Worm (Caenorhabditis elegans): ENCODE results near the gene R01E6.5.

The R01E6.5 gene

DNA sequence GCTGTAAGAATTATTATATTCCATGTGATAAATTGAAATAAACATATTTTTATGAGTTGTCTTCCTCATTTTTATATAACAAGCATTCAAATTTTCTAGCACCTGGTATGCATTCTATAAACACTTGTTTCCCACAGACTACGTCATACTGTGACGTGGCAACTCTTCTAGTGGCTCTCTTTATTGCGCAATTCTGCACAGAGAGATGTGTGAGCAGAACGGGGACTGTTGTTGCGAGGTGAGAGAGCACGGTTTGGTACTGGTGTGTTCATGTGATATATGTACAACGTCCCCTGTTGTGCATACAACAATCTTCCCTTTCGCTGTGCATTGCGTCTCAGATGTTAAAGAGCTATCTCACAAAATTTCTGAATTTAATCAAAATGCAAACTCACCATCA lies 11.8 kb upstream of the R01E6.5 start:
- TF ChIP-seq nhr-2 (tag; optimal IDR thresholded peaks at IDR 0.05) (peak; percentile 59), zip-8 (tag; optimal IDR thresholded peaks at IDR 0.05) (peak; percentile 92), nhr-12 (tag; optimal IDR thresholded peaks at IDR 0.05) (no peak)

ce11 chrX:13526219-13527218 lies 10.3 kb upstream of the R01E6.5 start:
- TF ChIP-seq mls-2 (tag; optimal IDR thresholded peaks at IDR 0.05) (no peak), ceh-83 (GFP tag; optimal IDR thresholded peaks at IDR 0.05) (no peak), unc-62 (GFP tag; optimal IDR thresholded peaks at IDR 0.05) (peak; percentile 24), ham-2 (GFP tag; optimal IDR thresholded peaks at IDR 0.05) (peak; percentile 80), elt-1 (tag; optimal IDR thresholded peaks at IDR 0.05; ENCODE audit: borderline replicate concordance, insufficient read depth) (peak; percentile 88), blmp-1 (tag; optimal IDR thresholded peaks at IDR 0.05) (no peak)

- no peak for TF ChIP-seq elt-3 (tag; optimal IDR thresholded peaks at IDR 0.05)
- TF ChIP-seq mls-2 (tag; optimal IDR thresholded peaks at IDR 0.05): peak; percentile 4
- TF ChIP-seq lsy-2 (tag; optimal IDR thresholded peaks at IDR 0.05): peak; percentile 44
- TF ChIP-seq unc-39 (tag; optimal IDR thresholded peaks at IDR 0.05): no peak
- no peak for TF ChIP-seq nhr-28 (tag; optimal IDR thresholded peaks at IDR 0.05)
- peak; percentile 11 for TF ChIP-seq nhr-2 (tag; optimal IDR thresholded peaks at IDR 0.05)
- TF ChIP-seq hlh-1 (tag; optimal IDR thresholded peaks at IDR 0.05): peak; percentile 70
- TF ChIP-seq M03D4.4 (tag; optimal IDR thresholded peaks at IDR 0.05): peak; percentile 66
- TF ChIP-seq nhr-76 (tag; optimal IDR thresholded peaks at IDR 0.05): no peak
- peak; percentile 42 for TF ChIP-seq ztf-11 (tag; optimal IDR thresholded peaks at IDR 0.05)
- TF ChIP-seq mep-1 (tag; optimal IDR thresholded peaks at IDR 0.05): peak; percentile 37
- TF ChIP-seq ceh-83 (GFP tag; optimal IDR thresholded peaks at IDR 0.05): no peak
- peak; percentile 31 for TF ChIP-seq lin-13 (tag; optimal IDR thresholded peaks at IDR 0.05)
- TF ChIP-seq pha-4 (tag; optimal IDR thresholded peaks at IDR 0.05): peak; percentile 86
- TF ChIP-seq elt-1 (tag; optimal IDR thresholded peaks at IDR 0.05; ENCODE audit: borderline replicate concordance, insufficient read depth): no peak
- no peak for TF ChIP-seq nhr-12 (tag; optimal IDR thresholded peaks at IDR 0.05)
- TF ChIP-seq flh-1 (GFP tag; optimal IDR thresholded peaks at IDR 0.05): no peak
- TF ChIP-seq zip-8 (tag; optimal IDR thresholded peaks at IDR 0.05): no peak
- no peak for TF ChIP-seq blmp-1 (tag; optimal IDR thresholded peaks at IDR 0.05)
- TF ChIP-seq nhr-237 (tag; optimal IDR thresholded peaks at IDR 0.05): peak; percentile 29
- TF ChIP-seq mab-5 (tag; optimal IDR thresholded peaks at IDR 0.05): no peak
- TF ChIP-seq tbx-8 (GFP tag; optimal IDR thresholded peaks at IDR 0.05): no peak
- TF ChIP-seq sem-2 (GFP tag; optimal IDR thresholded peaks at IDR 0.05): no peak
- peak; percentile 99 for TF ChIP-seq unc-120 (tag; optimal IDR thresholded peaks at IDR 0.05; ENCODE audit: poor library complexity, severe bottlenecking)
- no peak for TF ChIP-seq ceh-43 (GFP tag; optimal IDR thresholded peaks at IDR 0.05)
- no peak for TF ChIP-seq snpc-4 (tag; optimal IDR thresholded peaks at IDR 0.05)
- peak; percentile 21 for TF ChIP-seq ceh-39 (tag; optimal IDR thresholded peaks at IDR 0.05)
- peak; percentile 84 for TF ChIP-seq sptf-1 (tag; optimal IDR thresholded peaks at IDR 0.05)
- peak; percentile 97 for TF ChIP-seq ham-2 (GFP tag; optimal IDR thresholded peaks at IDR 0.05)
- peak; percentile 41 for TF ChIP-seq cnd-1 (tag; optimal IDR thresholded peaks at IDR 0.05)
- no peak for TF ChIP-seq lin-32 (GFP tag; optimal IDR thresholded peaks at IDR 0.05)
- peak; percentile 57 for TF ChIP-seq drap-1 (GFP tag; optimal IDR thresholded peaks at IDR 0.05)
- TF ChIP-seq unc-62 (GFP tag; optimal IDR thresholded peaks at IDR 0.05): peak; percentile 83
- peak; percentile 38 for TF ChIP-seq ces-1 (GFP tag; optimal IDR thresholded peaks at IDR 0.05)
- no peak for TF ChIP-seq bed-3 (GFP tag; optimal IDR thresholded peaks at IDR 0.05)
Measured at ce11 chrX:13527347-13528092, 9.3 kb upstream of the R01E6.5 start, which contains the start of gene pab-2. Gene pab-2 (minus strand): TSS chrX:13527415.

Measured in whole organism, mixed stage, embryonic.